Worm (Caenorhabditis elegans) whole organism, L3 larva: ENCODE measurements around the gene sex-1.

ENCODE experiments used
- ama-1 ChIP-seq: fragments of 150-350 bp; optimal IDR thresholded peaks from 2 replicates; lab custom pipeline; 2018
- ceh-82 ChIP-seq: fragments of 150-350 bp; optimal IDR thresholded peaks from 2 replicates; lab custom pipeline; 2014; ENCODE audit warnings: missing biosample characterization, missing genetic modification characterization
- ceh-9 ChIP-seq: sonication (generic microtip); optimal IDR thresholded peaks from 2 replicates; lab custom pipeline; 2018; ENCODE audit warnings: missing biosample characterization, missing genetic modification characterization
- daf-12 ChIP-seq: fragments of 150-350 bp; optimal IDR thresholded peaks from 2 replicates; lab custom pipeline; 2014; ENCODE audit warnings: missing biosample characterization, missing genetic modification reagents, missing genetic modification characterization
- elt-2 ChIP-seq: sonication (generic microtip); optimal IDR thresholded peaks from 2 replicates; lab custom pipeline; 2016; ENCODE audit warnings: missing genetic modification reagents, mild to moderate bottlenecking, missing genetic modification characterization, missing compliant biosample characterization
- mml-1 ChIP-seq: fragments of 150-350 bp; sonication (generic microtip); optimal IDR thresholded peaks from 3 replicates; lab custom pipeline; 2014; ENCODE audit warnings: missing biosample characterization, missing genetic modification characterization
- nfya-1 ChIP-seq: sonication (generic microtip); optimal IDR thresholded peaks from 2 replicates; lab custom pipeline; 2017; ENCODE audit warnings: missing genetic modification characterization, mild to moderate bottlenecking, missing compliant biosample characterization, antibody characterized with exemption, moderate library complexity; ENCODE audit not compliant: insufficient read depth
- nhr-12 ChIP-seq: fragments of 150-350 bp; optimal IDR thresholded peaks from 2 replicates; lab custom pipeline; 2014; ENCODE audit warnings: missing biosample characterization, missing genetic modification characterization
- nhr-237 ChIP-seq: fragments of 150-350 bp; optimal IDR thresholded peaks from 2 replicates; lab custom pipeline; 2014; ENCODE audit warnings: missing biosample characterization, missing genetic modification characterization
- nhr-67 ChIP-seq: fragments of 150-350 bp; optimal IDR thresholded peaks from 2 replicates; lab custom pipeline; 2014; ENCODE audit warnings: missing biosample characterization, missing genetic modification characterization
- skn-1 ChIP-seq: fragments of 150-350 bp; optimal IDR thresholded peaks from 2 replicates; lab custom pipeline; 2014; ENCODE audit warnings: missing biosample characterization, missing genetic modification characterization
- snpc-4 ChIP-seq: fragments of 150-350 bp; optimal IDR thresholded peaks from 2 replicates; lab custom pipeline; 2014; ENCODE audit warnings: missing biosample characterization, missing genetic modification characterization
- unc-62 ChIP-seq: fragments of 150-350 bp; sonication (generic microtip); optimal IDR thresholded peaks from 4 replicates; lab custom pipeline; 2014; ENCODE audit warnings: missing biosample characterization, missing genetic modification reagents, missing genetic modification characterization

DNA sequence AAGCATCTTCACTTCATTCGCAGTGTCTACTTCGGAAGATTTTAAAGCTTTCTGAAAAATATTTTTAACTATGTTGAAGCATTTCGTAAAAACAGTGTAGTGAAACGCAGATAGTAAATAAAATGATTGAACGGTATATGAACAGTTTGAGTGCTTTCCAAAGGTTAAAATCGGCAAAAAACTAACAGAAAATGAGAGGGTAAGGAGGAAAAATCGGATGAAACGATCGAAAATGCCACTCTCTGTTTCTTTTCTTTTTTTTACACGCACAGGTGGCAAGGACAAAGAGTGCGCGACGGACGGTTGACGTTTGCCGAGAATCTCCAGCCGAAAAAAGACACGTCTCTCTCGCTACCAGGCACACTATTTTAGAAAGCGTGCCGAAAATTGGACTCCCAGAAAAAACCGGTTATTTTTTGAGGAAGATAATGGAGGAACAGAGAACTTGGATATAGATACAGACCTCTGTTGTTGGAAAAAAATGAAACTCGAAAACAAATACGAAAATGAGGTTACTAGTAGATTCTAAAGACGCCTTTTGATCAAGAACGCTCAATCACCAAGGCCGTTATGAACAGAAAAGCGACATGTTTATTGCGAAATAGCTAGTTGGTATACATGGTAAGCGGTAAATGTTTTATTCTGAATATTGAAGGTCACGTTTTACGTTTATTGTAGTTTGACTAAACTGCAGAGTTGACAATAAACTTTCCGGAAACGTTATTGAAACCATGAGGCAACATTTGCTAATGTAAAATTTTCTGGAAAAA lies 10.7 kb downstream of the sex-1 start, which contains the start of gene myrf-2:
- TF ChIP-seq ama-1 (lab: Kevin White, UChicago) (no peak), nfya-1 (peak; percentile 11), ceh-82 (tag; lab: Kevin White, UChicago) (no peak), ceh-9 (no peak), nhr-12 (tag; lab: Kevin White, UChicago) (no peak), unc-62 (no peak), mml-1 (no peak), snpc-4 (tag; lab: Kevin White, UChicago) (no peak), daf-12 (no peak), skn-1 (tag; lab: Kevin White, UChicago) (no peak), elt-2 (tag; lab: Kevin White, UChicago) (no peak), nhr-67 (no peak), nhr-237 (tag; lab: Kevin White, UChicago) (no peak)
